Worm (Caenorhabditis elegans) whole organism, L4 larva: ENCODE data around the gene txbp-3.
"Not testable (repeated sequence)": the region's sequence is repeated elsewhere in the genome, so short reads cannot be mapped to it uniquely, and the experiment has no call there.

ENCODE experiments used
- D1046.2 ChIP-seq: fragments of 200-800 bp; sonication (Bioruptor generic); IDR thresholded peaks from 2 replicates; pipeline ENCODE4 v1.3.6; 2022; ENCODE audit warnings: missing genetic modification characterization, missing compliant biosample characterization
- F26F4.8 ChIP-seq: fragments of 200-800 bp; sonication (Bioruptor generic); conservative IDR thresholded peaks from 2 replicates; pipeline ENCODE4 v1.3.6; 2022; ENCODE audit warnings: missing genetic modification characterization, missing compliant biosample characterization
- R02D3.7 ChIP-seq: fragments of 150-350 bp; sonication (generic microtip); optimal IDR thresholded peaks from 3 replicates; lab custom pipeline; 2014; ENCODE audit warnings: missing biosample characterization, missing genetic modification characterization
- T20F7.1 ChIP-seq: fragments of 200-800 bp; sonication (Bioruptor generic); optimal IDR thresholded peaks from 2 replicates; lab custom pipeline; 2018; ENCODE audit warnings: mild to moderate bottlenecking, missing genetic modification characterization, missing compliant biosample characterization
- T26A8.4 ChIP-seq: fragments of 200-800 bp; sonication (Bioruptor generic); IDR thresholded peaks from 2 replicates; pipeline ENCODE4 v1.3.6; 2022; ENCODE audit warnings: missing genetic modification characterization, missing compliant biosample characterization
- Y105C5A.15 ChIP-seq: fragments of 200-800 bp; sonication (Bioruptor generic); IDR thresholded peaks from 2 replicates; pipeline ENCODE4 v1.3.6; 2022; ENCODE audit warnings: missing genetic modification characterization, missing compliant biosample characterization
- Y75B8A.6 ChIP-seq: fragments of 200-800 bp; sonication (Bioruptor generic); IDR thresholded peaks from 2 replicates; pipeline ENCODE4 v1.3.6; 2022; ENCODE audit warnings: missing genetic modification reagents, missing genetic modification characterization, missing compliant biosample characterization
- ZK337.2 ChIP-seq: fragments of 200-800 bp; sonication (Bioruptor generic); IDR thresholded peaks from 2 replicates; pipeline ENCODE4 v1.3.6; 2022; ENCODE audit warnings: missing genetic modification reagents, missing genetic modification characterization, missing compliant biosample characterization
- aha-1 ChIP-seq: fragments of 150-350 bp; peaks from one replicate; lab custom pipeline; 2014; ENCODE audit warnings: missing biosample characterization, missing genetic modification characterization
- aly-2 ChIP-seq: sonication (generic microtip); optimal IDR thresholded peaks from 2 replicates; lab custom pipeline; 2018; ENCODE audit warnings: missing biosample characterization, missing genetic modification characterization
- ceh-20 ChIP-seq: fragments of 200-800 bp; sonication (Bioruptor generic); IDR thresholded peaks from 2 replicates; pipeline ENCODE4 v1.3.6; 2022; ENCODE audit warnings: missing genetic modification reagents, missing genetic modification characterization, missing compliant biosample characterization
- daf-8 ChIP-seq: fragments of 200-800 bp; sonication (Bioruptor generic); IDR thresholded peaks from 2 replicates; pipeline ENCODE4 v1.3.6; 2022; ENCODE audit warnings: missing genetic modification characterization, missing compliant biosample characterization
- dmd-9 ChIP-seq: fragments of 200-800 bp; sonication (Bioruptor generic); IDR thresholded peaks from 2 replicates; pipeline ENCODE4 v1.3.6; 2022; ENCODE audit warnings: missing genetic modification reagents, missing genetic modification characterization, missing compliant biosample characterization
- dpl-1 ChIP-seq: fragments of 150-350 bp; optimal IDR thresholded peaks from 2 replicates; lab custom pipeline; 2014; ENCODE audit warnings: missing biosample characterization, missing genetic modification reagents, missing genetic modification characterization
- dve-1 ChIP-seq: sonication (generic microtip); optimal IDR thresholded peaks from 2 replicates; lab custom pipeline; 2017; ENCODE audit warnings: antibody characterized with exemption, mild to moderate bottlenecking, missing genetic modification characterization, missing compliant biosample characterization; ENCODE audit not compliant: insufficient read depth
- fkh-10 ChIP-seq: fragments of 150-350 bp; optimal IDR thresholded peaks from 2 replicates; lab custom pipeline; 2014; ENCODE audit warnings: missing biosample characterization, missing genetic modification reagents, missing genetic modification characterization
- hif-1 ChIP-seq, 2 experiments: sonication (generic microtip); optimal IDR thresholded peaks; 2 replicates each; lab custom pipeline; 2016 to 2017; ENCODE audit warnings: missing compliant biosample characterization in 2 of 2, missing genetic modification characterization in 2 of 2, missing genetic modification reagents in 2 of 2, missing genotype in 2 of 2, mild to moderate bottlenecking in 1 of 2
- hlh-11 ChIP-seq: fragments of 200-800 bp; sonication (Bioruptor generic); optimal IDR thresholded peaks from 2 replicates; lab custom pipeline; 2018; ENCODE audit warnings: mild to moderate bottlenecking, missing genetic modification characterization, missing compliant biosample characterization
- hlh-30 ChIP-seq: sonication (generic microtip); optimal IDR thresholded peaks from 2 replicates; lab custom pipeline; 2017; ENCODE audit warnings: antibody characterized with exemption, mild to moderate bottlenecking, missing genetic modification characterization, missing compliant biosample characterization; ENCODE audit not compliant: insufficient read depth
- lin-15B ChIP-seq: fragments of 150-350 bp; sonication (generic microtip); optimal IDR thresholded peaks from 3 replicates; lab custom pipeline; 2014; ENCODE audit warnings: missing biosample characterization, missing genetic modification characterization
- lin-29 ChIP-seq: fragments of 200-800 bp; sonication (Bioruptor generic); IDR thresholded peaks from 2 replicates; pipeline ENCODE4 v1.3.6; 2022; ENCODE audit warnings: missing genetic modification reagents, missing genetic modification characterization, missing compliant biosample characterization
- lin-39 ChIP-seq: fragments of 150-350 bp; optimal IDR thresholded peaks from 2 replicates; lab custom pipeline; 2014; ENCODE audit warnings: missing biosample characterization, missing genetic modification reagents, missing genetic modification characterization
- lsy-2 ChIP-seq, 2 experiments: fragments of 150-350 bp in 1 of 2; sonication (generic microtip) in 1 of 2; optimal IDR thresholded peaks; 2 replicates each; lab custom pipeline; 2014 to 2017; ENCODE audit warnings: missing biosample characterization in 2 of 2, missing genetic modification characterization in 2 of 2
- madf-9 ChIP-seq: fragments of 200-800 bp; sonication (Bioruptor generic); conservative IDR thresholded peaks from 2 replicates; pipeline ENCODE4 v1.3.6; 2022; ENCODE audit warnings: missing genetic modification reagents, missing genetic modification characterization, missing compliant biosample characterization
- mes-2 ChIP-seq: sonication (generic microtip); optimal IDR thresholded peaks from 2 replicates; lab custom pipeline; 2016; ENCODE audit warnings: missing genotype, mild to moderate bottlenecking, missing genetic modification characterization, missing compliant biosample characterization; ENCODE audit not compliant: poor library complexity, severe bottlenecking
- nhr-10 ChIP-seq: fragments of 150-350 bp; optimal IDR thresholded peaks from 2 replicates; lab custom pipeline; 2014; ENCODE audit warnings: missing biosample characterization, missing genetic modification characterization
- nhr-41 ChIP-seq: fragments of 200-800 bp; sonication (Bioruptor generic); IDR thresholded peaks from 2 replicates; pipeline ENCODE4 v1.3.6; 2022; ENCODE audit warnings: missing genetic modification reagents, missing genetic modification characterization, missing compliant biosample characterization
- nhr-48 ChIP-seq: sonication (generic microtip); optimal IDR thresholded peaks from 2 replicates; lab custom pipeline; 2016; ENCODE audit warnings: mild to moderate bottlenecking, missing genetic modification characterization, missing compliant biosample characterization
- nhr-6 ChIP-seq: fragments of 150-350 bp; optimal IDR thresholded peaks from 2 replicates; lab custom pipeline; 2014; ENCODE audit warnings: missing biosample characterization, missing genetic modification characterization
- pqm-1 ChIP-seq: sonication (generic microtip); optimal IDR thresholded peaks from 2 replicates; lab custom pipeline; 2017; ENCODE audit warnings: missing biosample characterization, missing genetic modification characterization
- saeg-2 ChIP-seq: fragments of 200-800 bp; sonication (Bioruptor generic); IDR thresholded peaks from 2 replicates; pipeline ENCODE4 v1.3.6; 2022; ENCODE audit warnings: missing genetic modification reagents, missing genetic modification characterization, missing compliant biosample characterization
- sdz-12 ChIP-seq: fragments of 200-800 bp; sonication (Bioruptor generic); optimal IDR thresholded peaks from 2 replicates; lab custom pipeline; 2018; ENCODE audit warnings: mild to moderate bottlenecking, missing genetic modification characterization, missing compliant biosample characterization
- spr-3 ChIP-seq: fragments of 200-800 bp; sonication (Bioruptor generic); optimal IDR thresholded peaks from 2 replicates; lab custom pipeline; 2018; ENCODE audit warnings: mild to moderate bottlenecking, missing genetic modification characterization, missing compliant biosample characterization
- unc-39 ChIP-seq: sonication (generic microtip); optimal IDR thresholded peaks from 2 replicates; lab custom pipeline; 2017; ENCODE audit warnings: missing biosample characterization, missing genetic modification characterization
- unc-62 ChIP-seq, 3 experiments: fragments of 150-350 bp in 1 of 3; sonication (generic microtip); optimal IDR thresholded peaks in 2 of 3; peaks in 1 of 3; 1 replicate in 1 of 3; 2 replicates in 2 of 3; lab custom pipeline; 2014 to 2017; ENCODE audit warnings: missing biosample characterization in 3 of 3, missing genetic modification characterization in 3 of 3, missing genetic modification reagents in 3 of 3, missing genotype in 1 of 3
- zfp-2 ChIP-seq: sonication (generic microtip); optimal IDR thresholded peaks from 2 replicates; lab custom pipeline; 2016; ENCODE audit warnings: mild to moderate bottlenecking, missing genetic modification characterization, missing compliant biosample characterization

txbp-3 gene

ce11 chrIII:5062406-5062805 is 15.1 kb upstream of the txbp-3 start, which contains the start of gene C45G9.4:
Gene C45G9.4 (plus strand): TSS chrIII:5062706.
- not testable (repeated sequence) for TF ChIP-seq ZK337.2 (GFP tag; lab: Robert Waterston, UW); T20F7.1 (GFP tag; lab: Kevin White, UChicago); Y75B8A.6 (GFP tag; lab: Robert Waterston, UW)

- TF ChIP-seq aha-1 (peak; percentile 64), lin-15B (tag; lab: Kevin White, UChicago) (no peak), fkh-10 (GFP tag; lab: Kevin White, UChicago) (no peak), unc-39 (tag; lab: Kevin White, UChicago) (no peak), lin-39 (tag; lab: Kevin White, UChicago) (no peak), dpl-1 (GFP tag; lab: Kevin White, UChicago) (no peak), daf-8 (GFP tag; lab: Robert Waterston, UW) (no peak)
Observed at ce11 chrIII:5061798-5062197, 14.5 kb upstream of the txbp-3 start, which contains the start of gene C45G9.10. Gene C45G9.10 (minus strand): TSS chrIII:5061898.

ce11 chrIII:5055709-5056108 is 8.4 kb upstream of the txbp-3 start, which contains the start of gene C45G9.9:
Gene C45G9.9 (minus strand): TSS chrIII:5055809.
- TF ChIP-seq nhr-6 (tag; lab: Kevin White, UChicago); dve-1; Y75B8A.6 (GFP tag; lab: Robert Waterston, UW): not testable (repeated sequence)

- TF ChIP-seq lin-15B (tag; lab: Kevin White, UChicago) (no peak), mes-2 (tag; lab: Kevin White, UChicago) (no peak), lsy-2 (tag; optimal IDR thresholded peaks at IDR 0.05; lab: Kevin White, UChicago) (no peak), R02D3.7 (tag; lab: Kevin White, UChicago) (no peak), sdz-12 (no peak), nhr-41 (GFP tag; lab: Robert Waterston, UW) (no peak), dmd-9 (GFP tag; lab: Robert Waterston, UW) (no peak), aly-2 (tag; lab: Kevin White, UChicago) (no peak)
Observed at ce11 chrIII:5053541-5053940, 6.3 kb upstream of the txbp-3 start, which contains the start of gene C45G9.8. Gene C45G9.8 (minus strand): TSS chrIII:5053641.

- TF ChIP-seq spr-3 (GFP tag; lab: Kevin White, UChicago) (no peak), nhr-48 (tag; lab: Kevin White, UChicago) (no peak), R02D3.7 (tag; lab: Kevin White, UChicago) (no peak), zfp-2 (tag; lab: Kevin White, UChicago) (no peak), hif-1 (tag; optimal IDR thresholded peaks at IDR 0.05; lab: Kevin White, UChicago) (no peak), pqm-1 (tag; lab: Kevin White, UChicago) (no peak), D1046.2 (no peak), Y105C5A.15 (no peak), ceh-20 (GFP tag; lab: Robert Waterston, UW) (no peak), hlh-11 (tag; lab: Kevin White, UChicago) (no peak), F26F4.8 (GFP tag; lab: Robert Waterston, UW) (no peak), nhr-10 (tag; lab: Kevin White, UChicago) (no peak), saeg-2 (GFP tag; lab: Robert Waterston, UW) (no peak), madf-9 (no peak), hlh-30 (tag; lab: Kevin White, UChicago) (no peak), lin-29 (no peak), unc-62 (GFP tag; optimal IDR thresholded peaks at IDR 0.05 in 1 of 2; lab: Kevin White, UChicago) (no peak), unc-62 (tag; optimal IDR thresholded peaks at IDR 0.05; lab: Kevin White, UChicago) (no peak), T26A8.4 (GFP tag; lab: Robert Waterston, UW) (no peak)
Observed at ce11 chrIII:5051949-5052348, 4.7 kb upstream of the txbp-3 start, which contains the start of gene C45G9.15. Gene C45G9.15 (minus strand): TSS chrIII:5052049.
